Worm (Caenorhabditis elegans): ENCODE results near the gene T03G11.9.

Gene T03G11.9

DNA sequence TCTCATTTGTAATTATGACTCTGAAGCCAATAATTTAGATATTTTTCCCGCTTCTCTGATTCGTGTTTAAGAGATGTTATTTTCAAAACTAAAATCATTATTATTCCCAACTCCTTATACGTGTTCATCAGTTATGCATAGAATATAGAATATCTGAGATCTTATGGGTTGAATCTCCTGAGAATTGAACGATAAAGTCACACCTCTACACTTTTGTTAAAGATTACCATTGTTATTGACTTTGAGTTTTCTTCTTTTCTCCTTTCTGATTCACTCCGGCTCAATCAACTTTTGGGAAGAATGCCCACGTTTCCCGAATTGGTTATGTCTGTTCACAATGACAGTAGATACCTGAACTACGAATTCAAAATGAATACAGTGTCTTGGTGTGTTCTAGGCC is 4.2 kb upstream of the T03G11.9 start, which contains the start of gene sru-48:
sru-48 (plus strand) TSS at position 301 of the 400 bp plus-strand sequence.
- TF ChIP-seq madf-9 (GFP tag; conservative IDR thresholded peaks at IDR 0.05) (no peak), daf-16 (GFP tag; optimal IDR thresholded peaks at IDR 0.05) (no peak), daf-16 (tag; optimal IDR thresholded peaks at IDR 0.05) (no peak), aha-1 (tag) (peak; percentile 17)

DNA sequence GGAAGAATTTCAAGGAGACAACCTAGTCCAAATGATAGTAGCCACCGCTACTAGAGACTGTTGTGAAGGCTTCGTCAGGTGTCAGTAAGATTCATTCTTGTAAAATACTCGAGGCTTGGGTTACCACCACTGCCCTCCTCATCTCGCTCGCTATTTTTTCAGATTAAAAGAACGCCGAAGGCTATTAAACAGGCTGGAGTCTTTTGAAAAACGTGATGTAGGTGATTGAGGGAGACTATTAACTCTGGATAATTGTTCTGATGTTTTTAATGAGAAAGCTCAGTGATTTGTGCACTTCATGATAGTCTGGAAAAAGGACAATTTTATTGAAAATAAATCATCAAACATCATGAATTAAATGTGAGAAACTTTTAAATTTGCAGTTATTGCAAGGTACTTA is 4.9 kb downstream of the T03G11.9 start, which contains the start of gene zig-6:
zig-6 (minus strand) TSS at position 101 of the 400 bp plus-strand sequence.
- TF ChIP-seq F26F4.8 (GFP tag; conservative IDR thresholded peaks at IDR 0.05) (no peak), nhr-76 (tag; optimal IDR thresholded peaks at IDR 0.05) (no peak), jun-1 (tag; optimal IDR thresholded peaks at IDR 0.05) (no peak), Y75B8A.6 (GFP tag; IDR thresholded peaks at IDR 0.05) (no peak), mdl-1 (tag; optimal IDR thresholded peaks at IDR 0.05) (no peak), lin-1 (GFP tag; IDR thresholded peaks at IDR 0.05) (no peak), ceh-44 (GFP tag; IDR thresholded peaks at IDR 0.05) (no peak), lin-15B (tag; optimal IDR thresholded peaks at IDR 0.05) (no peak), tag-97 (GFP tag; IDR thresholded peaks at IDR 0.05) (no peak), F49E8.2 (tag; optimal IDR thresholded peaks at IDR 0.05; ENCODE audit: borderline replicate concordance) (no peak), nhr-42 (GFP tag; IDR thresholded peaks at IDR 0.05) (no peak), zag-1 (tag; optimal IDR thresholded peaks at IDR 0.05) (no peak), lim-7 (GFP tag; IDR thresholded peaks at IDR 0.05) (no peak)

DNA sequence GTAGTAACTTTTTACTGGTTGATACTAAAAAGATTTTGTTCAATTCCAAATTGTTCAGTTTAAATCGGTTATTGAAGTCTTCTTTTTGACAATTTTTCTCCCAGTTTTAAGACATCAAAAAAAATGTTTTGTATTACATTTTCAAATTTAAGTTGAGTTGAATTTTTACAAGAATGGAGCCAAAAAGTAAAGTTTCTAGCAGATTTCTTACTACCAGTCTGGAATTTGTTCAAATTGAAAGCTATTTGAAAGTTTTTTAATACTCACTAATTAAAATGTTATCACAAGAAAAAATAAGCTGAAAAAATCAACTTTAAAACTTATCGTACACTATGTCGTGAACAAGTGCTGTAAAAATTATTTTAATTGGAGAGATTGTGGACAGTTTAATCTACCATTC is 6.0 kb downstream of the T03G11.9 start:
- TF ChIP-seq vab-7 (GFP tag; IDR thresholded peaks at IDR 0.05): no peak
- TF ChIP-seq Y75B8A.6 (GFP tag; IDR thresholded peaks at IDR 0.05): no peak
- TF ChIP-seq ceh-28 (tag; optimal IDR thresholded peaks at IDR 0.05): no peak
- no peak for TF ChIP-seq zfp-2 (tag; optimal IDR thresholded peaks at IDR 0.05)
- no peak for TF ChIP-seq Y105C5A.15 (GFP tag; IDR thresholded peaks at IDR 0.05)
- peak; percentile 97 for TF ChIP-seq aha-1 (tag)

DNA sequence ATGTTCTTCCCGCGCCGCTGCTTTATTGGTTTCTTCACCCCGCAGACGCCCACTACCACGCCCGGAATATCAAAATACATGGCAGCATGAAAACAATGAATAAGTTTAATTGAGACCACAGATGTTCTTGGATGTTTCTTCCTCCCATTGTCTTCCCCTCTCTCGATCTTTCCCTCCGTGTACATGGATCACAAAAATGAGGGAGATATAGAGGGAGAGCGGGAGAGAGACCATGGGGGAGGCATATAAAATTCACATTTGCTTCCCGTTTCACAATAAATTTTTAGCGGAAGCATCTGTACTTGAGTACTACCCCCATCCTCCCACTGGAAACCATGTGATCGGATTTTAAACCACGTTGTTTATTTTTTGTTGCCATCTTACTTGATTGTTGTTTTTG is 9.4 kb downstream of the T03G11.9 start:
- TF ChIP-seq unc-62 (GFP tag; optimal IDR thresholded peaks at IDR 0.05 in 1 of 2) (peak in 1 of 2 experiments; percentile 11), unc-62 (tag; optimal IDR thresholded peaks at IDR 0.05) (no peak), hlh-30 (tag; optimal IDR thresholded peaks at IDR 0.05; ENCODE audit: insufficient read depth) (no peak)

DNA sequence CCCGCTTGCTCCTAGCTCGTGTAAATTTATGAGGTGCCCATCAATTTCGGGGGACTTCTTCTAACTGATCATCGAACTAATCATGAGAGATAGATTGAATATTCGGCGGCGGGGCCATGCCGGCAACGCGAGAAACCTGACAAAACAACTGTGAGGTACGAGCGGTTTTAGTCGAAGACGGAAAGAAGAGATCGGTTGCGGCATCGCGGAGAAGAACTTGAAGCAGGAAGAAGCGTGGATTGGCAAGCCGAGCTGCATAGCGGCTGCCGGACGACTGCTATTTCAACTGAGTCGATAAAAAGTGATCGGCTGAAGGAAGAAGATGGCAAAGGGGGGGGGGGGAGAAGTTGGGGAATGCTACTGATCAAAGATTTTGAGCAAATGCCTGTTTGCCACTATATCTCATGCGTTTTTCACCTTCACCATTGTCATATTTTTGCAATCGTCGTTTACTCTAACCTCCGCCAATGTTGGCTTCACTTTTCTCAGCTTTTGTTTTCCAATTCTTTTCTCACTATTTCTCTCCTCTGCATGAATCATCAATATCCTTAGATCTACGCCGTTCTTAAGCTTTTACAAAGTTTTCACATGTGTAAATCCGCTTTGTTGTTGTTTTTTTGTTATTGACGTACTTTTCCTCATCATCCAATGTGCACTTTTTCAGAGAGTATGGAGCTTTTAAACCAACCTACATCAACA is 11.6 kb downstream of the T03G11.9 start, which contains the start of gene pqn-62:
pqn-62 (plus strand) TSS at position 649 of the 699 bp plus-strand sequence.
- TF ChIP-seq nhr-28 (tag; optimal IDR thresholded peaks at IDR 0.05): no peak
- no peak for TF ChIP-seq nhr-6 (tag; optimal IDR thresholded peaks at IDR 0.05)
- TF ChIP-seq jun-1 (tag; optimal IDR thresholded peaks at IDR 0.05): no peak
- peak; percentile 74 for TF ChIP-seq aha-1 (tag)
- peak; percentile 47 for TF ChIP-seq hlh-11 (tag; optimal IDR thresholded peaks at IDR 0.05)
- 0 out of 2 replicates have a peak, but pooled peaks have one; percentile 6 for TF ChIP-seq tra-1 (GFP tag; IDR thresholded peaks at IDR 0.05)

DNA sequence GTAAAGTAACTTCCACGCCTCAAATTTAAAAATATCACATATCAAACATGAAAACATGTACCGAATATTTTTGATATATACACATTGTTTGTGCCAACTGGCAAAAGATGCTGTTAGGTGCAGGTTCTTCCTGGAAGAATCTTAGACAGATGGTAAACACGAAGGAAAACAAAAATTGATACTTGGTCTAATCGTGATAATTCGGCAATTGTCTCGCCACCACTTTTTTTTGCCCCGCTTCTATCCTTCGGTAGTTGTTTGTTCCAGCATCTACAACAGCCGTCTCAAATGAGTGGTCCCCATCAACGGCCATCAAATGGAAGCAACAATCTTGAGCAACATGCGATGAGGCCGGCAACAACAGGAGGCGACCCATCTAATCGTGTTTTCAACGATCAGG is 13.4 kb downstream of the T03G11.9 start:
- peak in 1 of 2 experiments; percentile 99 for TF ChIP-seq daf-16 (GFP tag; optimal IDR thresholded peaks at IDR 0.05)
- TF ChIP-seq daf-16 (tag; optimal IDR thresholded peaks at IDR 0.05): no peak
- TF ChIP-seq hlh-11 (tag; optimal IDR thresholded peaks at IDR 0.05): peak; percentile 17
- TF ChIP-seq nhr-28 (tag; optimal IDR thresholded peaks at IDR 0.05): no peak
- TF ChIP-seq duxl-1 (tag; optimal IDR thresholded peaks at IDR 0.05; ENCODE audit: poor library complexity): no peak
- no peak for TF ChIP-seq Y75B8A.6 (GFP tag; IDR thresholded peaks at IDR 0.05)
- no peak for TF ChIP-seq ctbp-1 (GFP tag; IDR thresholded peaks at IDR 0.05)
- no peak for TF ChIP-seq nhr-111 (GFP tag; optimal IDR thresholded peaks at IDR 0.05)
- no peak for TF ChIP-seq lin-1 (GFP tag; IDR thresholded peaks at IDR 0.05)
- no peak for TF ChIP-seq lin-38 (GFP tag; IDR thresholded peaks at IDR 0.05)
- no peak for TF ChIP-seq nhr-77 (tag; optimal IDR thresholded peaks at IDR 0.05)
- no peak for TF ChIP-seq aly-2 (tag; optimal IDR thresholded peaks at IDR 0.05)
- TF ChIP-seq nhr-11 (tag; optimal IDR thresholded peaks at IDR 0.05): peak; percentile 19
- TF ChIP-seq ZK546.5 (tag; optimal IDR thresholded peaks at IDR 0.05): no peak
- TF ChIP-seq fkh-10 (GFP tag; optimal IDR thresholded peaks at IDR 0.05): no peak
- no peak for TF ChIP-seq Y105C5A.15 (GFP tag; IDR thresholded peaks at IDR 0.05)
- TF ChIP-seq lin-39 (tag; optimal IDR thresholded peaks at IDR 0.05): no peak
- TF ChIP-seq lin-29 (GFP tag; IDR thresholded peaks at IDR 0.05): no peak
